Worm (Caenorhabditis elegans) whole organism, late embryonic: ENCODE measurements around the gene csn-5.

Source experiments
- hlh-13 ChIP-seq: fragments of 200-800 bp; sonication (Bioruptor generic); optimal IDR thresholded peaks from 2 replicates; lab custom pipeline; 2018; ENCODE audit warnings: mild to moderate bottlenecking, missing genetic modification characterization, missing compliant biosample characterization
- hlh-30 ChIP-seq: sonication (generic microtip); optimal IDR thresholded peaks from 2 replicates; lab custom pipeline; 2017; ENCODE audit warnings: antibody characterized with exemption, missing genetic modification characterization, missing compliant biosample characterization; ENCODE audit not compliant: insufficient read depth
- nfya-1 ChIP-seq: sonication (generic microtip); optimal IDR thresholded peaks from 2 replicates; lab custom pipeline; 2017; ENCODE audit warnings: missing genetic modification characterization, mild to moderate bottlenecking, missing compliant biosample characterization, antibody characterized with exemption, moderate library complexity
- pqm-1 ChIP-seq: sonication (generic microtip); optimal IDR thresholded peaks from 2 replicates; lab custom pipeline; 2016; ENCODE audit warnings: missing genetic modification characterization, missing compliant biosample characterization

DNA sequence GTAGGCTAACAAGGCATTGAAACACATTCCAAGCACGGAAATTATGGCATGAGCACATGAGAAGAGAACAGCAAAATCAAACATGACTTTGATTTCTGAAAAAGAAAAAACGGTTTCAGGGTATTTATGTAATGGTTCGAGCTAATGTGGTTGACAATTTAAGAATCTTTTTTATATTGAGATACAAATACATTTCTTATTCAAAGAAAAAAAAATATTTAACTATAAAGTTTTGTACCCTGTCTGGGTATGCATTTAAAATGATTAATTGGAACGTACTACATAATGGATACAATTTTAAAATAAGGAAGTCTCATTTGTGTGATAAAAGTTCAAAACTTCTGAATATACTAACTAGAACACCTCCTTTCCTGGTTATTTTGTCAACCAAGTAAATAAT lies 19.2 kb upstream of the csn-5 start, which contains the start of gene srd-12:
- TF ChIP-seq hlh-13 (GFP tag; lab: Kevin White, UChicago) (no peak), pqm-1 (tag; lab: Kevin White, UChicago) (no peak), hlh-30 (no peak), nfya-1 (no peak)
